Worm (Caenorhabditis elegans) whole organism, L3 larva: ENCODE measurements around the gene lgc-27.

Experiments
- R02D3.7 ChIP-seq: fragments of 150-350 bp; optimal IDR thresholded peaks from 2 replicates; lab custom pipeline; 2014; ENCODE audit warnings: missing biosample characterization, missing genetic modification characterization
- ama-1 ChIP-seq: fragments of 150-350 bp; optimal IDR thresholded peaks from 2 replicates; lab custom pipeline; 2018
- elt-3 ChIP-seq, 3 experiments: fragments of 150-350 bp in 1 of 3; sonication (generic microtip) in 2 of 3; optimal IDR thresholded peaks; 2 replicates in 2 of 3; 4 replicates in 1 of 3; lab custom pipeline; 2014 to 2017; ENCODE audit warnings: missing biosample characterization in 3 of 3, missing genetic modification characterization in 3 of 3
- lin-15B ChIP-seq: fragments of 150-350 bp; optimal IDR thresholded peaks from 2 replicates; lab custom pipeline; 2014; ENCODE audit warnings: missing biosample characterization, missing genetic modification characterization
- lin-39 ChIP-seq: fragments of 150-350 bp; optimal IDR thresholded peaks from 2 replicates; lab custom pipeline; 2018; ENCODE audit warnings: missing biosample characterization, missing genetic modification reagents, missing genetic modification characterization
- mml-1 ChIP-seq: fragments of 150-350 bp; sonication (generic microtip); optimal IDR thresholded peaks from 3 replicates; lab custom pipeline; 2014; ENCODE audit warnings: missing biosample characterization, missing genetic modification characterization
- nfya-1 ChIP-seq: sonication (generic microtip); optimal IDR thresholded peaks from 2 replicates; lab custom pipeline; 2017; ENCODE audit warnings: missing genetic modification characterization, mild to moderate bottlenecking, missing compliant biosample characterization, antibody characterized with exemption, moderate library complexity; ENCODE audit not compliant: insufficient read depth
- nhr-237 ChIP-seq: fragments of 150-350 bp; optimal IDR thresholded peaks from 2 replicates; lab custom pipeline; 2014; ENCODE audit warnings: missing biosample characterization, missing genetic modification characterization
- nhr-25 ChIP-seq: sonication (generic microtip); optimal IDR thresholded peaks from 2 replicates; lab custom pipeline; 2017; ENCODE audit warnings: missing biosample characterization, missing genetic modification characterization
- nhr-28 ChIP-seq: fragments of 150-350 bp; optimal IDR thresholded peaks from 2 replicates; lab custom pipeline; 2014; ENCODE audit warnings: missing biosample characterization, missing genetic modification characterization
- pha-4 ChIP-seq: fragments of 150-350 bp; optimal IDR thresholded peaks from 2 replicates; lab custom pipeline; 2014; ENCODE audit warnings: missing biosample characterization, missing genetic modification reagents, missing genetic modification characterization
- pqm-1 ChIP-seq: fragments of 150-350 bp; optimal IDR thresholded peaks from 2 replicates; lab custom pipeline; 2017; ENCODE audit warnings: missing biosample characterization, missing genetic modification characterization, inconsistent platforms
- unc-62 ChIP-seq: fragments of 150-350 bp; sonication (generic microtip); optimal IDR thresholded peaks from 4 replicates; lab custom pipeline; 2014; ENCODE audit warnings: missing biosample characterization, missing genetic modification reagents, missing genetic modification characterization
- ztf-11 ChIP-seq: fragments of 150-350 bp; optimal IDR thresholded peaks from 2 replicates; lab custom pipeline; 2014; ENCODE audit warnings: missing biosample characterization, missing genetic modification characterization

DNA sequence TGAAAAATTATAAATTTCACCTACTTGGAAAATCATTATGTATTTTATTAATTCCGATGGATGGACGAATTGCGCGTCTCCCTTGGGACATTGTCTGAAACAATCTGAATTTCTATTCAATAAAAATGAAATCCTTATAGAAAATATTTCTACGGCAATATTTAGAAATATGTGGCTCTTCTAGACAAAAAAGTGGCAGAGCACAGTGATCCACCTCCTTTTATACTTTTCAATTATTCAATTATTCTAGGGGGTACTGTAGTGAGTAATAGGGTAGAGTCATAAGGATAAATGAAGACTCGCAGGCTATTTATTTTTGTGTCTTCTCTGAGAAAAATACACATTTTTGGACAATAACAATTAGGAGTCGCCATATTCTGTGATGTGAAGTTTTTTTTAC, 14.3 kb downstream of the lgc-27 start, which contains the start of gene T05A7.12:
- no peak for TF ChIP-seq nhr-237 (tag; lab: Kevin White, UChicago)
- TF ChIP-seq ztf-11 (tag; lab: Kevin White, UChicago): no peak
- TF ChIP-seq unc-62 (GFP tag; lab: Kevin White, UChicago): no peak
- no peak for TF ChIP-seq nhr-25 (tag; lab: Kevin White, UChicago)
- no peak for TF ChIP-seq pha-4
- no peak for TF ChIP-seq lin-39 (tag; lab: Kevin White, UChicago)
- TF ChIP-seq elt-3 (tag; optimal IDR thresholded peaks at IDR 0.05; lab: Kevin White, UChicago): no peak
- no peak for TF ChIP-seq mml-1
- TF ChIP-seq pqm-1 (tag; lab: Kevin White, UChicago): no peak
- TF ChIP-seq nfya-1 (tag; lab: Kevin White, UChicago): no peak
- no peak for TF ChIP-seq lin-15B
- TF ChIP-seq R02D3.7 (tag; lab: Kevin White, UChicago): no peak
- no peak for TF ChIP-seq ama-1 (lab: Kevin White, UChicago)
- no peak for TF ChIP-seq nhr-28 (tag; lab: Kevin White, UChicago)
